Fruit fly (Drosophila melanogaster): ENCODE measurements around the gene CG15528.

The CG15528 gene

dm6 chr3R:30012602-30013489 lies 39.1 kb downstream of the CG15528 start:
- no peak for TF ChIP-seq CG17801 (GFP tag; optimal IDR thresholded peaks at IDR 0.05; ENCODE audit: partially characterized antibody)

DNA sequence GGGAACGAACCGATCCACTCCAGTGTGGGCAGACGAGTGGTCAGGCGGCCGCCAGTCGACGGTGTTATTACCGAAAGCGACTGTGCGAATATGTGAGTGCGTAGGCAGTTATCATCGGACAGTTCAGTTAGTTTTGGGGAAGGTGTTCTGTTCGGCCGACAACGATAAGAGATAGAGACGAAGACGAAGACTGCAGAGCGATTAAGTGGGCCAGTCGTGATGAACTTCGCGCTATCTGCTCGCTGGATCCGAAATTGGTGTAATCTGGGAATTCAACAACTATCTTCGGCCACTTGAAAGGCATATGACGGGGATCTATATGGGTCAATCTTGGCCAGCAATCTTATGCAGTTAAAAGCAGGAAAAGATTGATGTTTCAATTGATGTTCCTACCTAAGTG lies 42.7 kb downstream of the CG15528 start, which contains the start of gene CG7912:
Gene CG7912 (minus strand): TSS at position 17 of the 400 bp plus-strand sequence.
- no peak for TF ChIP-seq CG17801 (GFP tag; optimal IDR thresholded peaks at IDR 0.05; ENCODE audit: partially characterized antibody)

- no peak for TF ChIP-seq CG17801 (GFP tag; optimal IDR thresholded peaks at IDR 0.05; ENCODE audit: partially characterized antibody)
These were observed 46.5 kb downstream of the CG15528 start for dm6 chr3R:30005332-30005979.

dm6 chr3R:30004648-30005047 lies 47.3 kb downstream of the CG15528 start, which contains the start of the genes Nlp and Nph:
Nlp (plus strand) TSS chr3R:30004785.
Nph (minus strand) TSS chr3R:30004861.
- peak; percentile 59 for TF ChIP-seq CG17801 (GFP tag; optimal IDR thresholded peaks at IDR 0.05; ENCODE audit: partially characterized antibody)

- TF ChIP-seq CG17801 (GFP tag; optimal IDR thresholded peaks at IDR 0.05; ENCODE audit: partially characterized antibody) = no peak
These were observed 51.6 kb downstream of the CG15528 start, which contains the start of gene Tace for dm6 chr3R:30000286-30000685. Tace (plus strand) TSS chr3R:30000530.

dm6 chr3R:29999495-29999894 lies 52.4 kb downstream of the CG15528 start, which contains the start of gene CG34298:
CG34298 (plus strand) TSS chr3R:29999795.
- TF ChIP-seq CG17801 (GFP tag; optimal IDR thresholded peaks at IDR 0.05; ENCODE audit: partially characterized antibody) = no peak
